Fruit fly (Drosophila melanogaster) whole organism: Measurements from ENCODE around the gene Eip74EF.

Experiments
- Dll ChIP-seq: fragments of >200 bp; optimal IDR thresholded peaks from 2 replicates; lab custom pipeline; 2017
- pan ChIP-seq: fragments of >200 bp; optimal IDR thresholded peaks from 2 replicates; lab custom pipeline; 2017
- psq ChIP-seq: fragments of >200 bp; optimal IDR thresholded peaks from 2 replicates; lab custom pipeline; 2017
- usp ChIP-seq: fragments of >200 bp; optimal IDR thresholded peaks from 2 replicates; lab custom pipeline; 2017; ENCODE audit warnings: missing biosample characterization, missing genetic modification characterization, mixed read lengths

- TF ChIP-seq pan (no peak), usp (no peak), Dll (lab: Kevin White, UChicago) (no peak), psq (lab: Kevin White, UChicago) (no peak)
Measured at dm6 chr3L:17532898-17533700, 86.0 kb downstream of the Eip74EF start.
